Fruit fly (Drosophila melanogaster) whole organism, wandering third instar larva: ENCODE data around the gene CG33635.

ENCODE experiments used
- Abd-B ChIP-seq: fragments of >200 bp; optimal IDR thresholded peaks from 2 replicates; lab custom pipeline; 2017; ENCODE audit warnings: missing biosample characterization, missing genetic modification characterization
- Dfd ChIP-seq: fragments of >200 bp; optimal IDR thresholded peaks from 2 replicates; lab custom pipeline; 2017; ENCODE audit warnings: missing biosample characterization, missing genetic modification characterization
- GATAd ChIP-seq: sonication (Bioruptor generic); optimal IDR thresholded peaks from 2 replicates; lab custom pipeline; 2016; ENCODE audit warnings: missing biosample characterization, missing genetic modification characterization
- Jra ChIP-seq: sonication (Bioruptor generic); optimal IDR thresholded peaks from 2 replicates; lab custom pipeline; 2016; ENCODE audit warnings: missing biosample characterization, missing genetic modification characterization
- Mio ChIP-seq: sonication (Bioruptor generic); optimal IDR thresholded peaks from 2 replicates; lab custom pipeline; 2016; ENCODE audit warnings: missing biosample characterization, missing genetic modification characterization
- OdsH ChIP-seq: fragments of 200-800 bp; sonication (Bioruptor generic); optimal IDR thresholded peaks from 2 replicates; lab custom pipeline; 2016; ENCODE audit warnings: missing biosample characterization, mild to moderate bottlenecking, missing genetic modification characterization
- Rel ChIP-seq, 2 experiments: fragments of 200-800 bp; sonication (Bioruptor generic) in 1 of 2; optimal IDR thresholded peaks; 2 replicates in 1 of 2; 3 replicates in 1 of 2; lab custom pipeline; 2016 to 2019; ENCODE audit warnings: mild to moderate bottlenecking in 2 of 2, missing biosample characterization in 2 of 2, missing genetic modification characterization in 2 of 2, moderate library complexity in 1 of 2
- Sp1 ChIP-seq: fragments of 200-800 bp; sonication (Bioruptor generic); optimal IDR thresholded peaks from 3 replicates; lab custom pipeline; 2019; ENCODE audit warnings: missing biosample characterization, mild to moderate bottlenecking, missing genetic modification characterization, moderate library complexity
- fru ChIP-seq: fragments of 200-800 bp; sonication (Bioruptor generic); optimal IDR thresholded peaks from 3 replicates; lab custom pipeline; 2016; ENCODE audit warnings: missing biosample characterization, mild to moderate bottlenecking, missing genetic modification characterization
- h ChIP-seq: fragments of 200-800 bp; sonication (Bioruptor generic); optimal IDR thresholded peaks from 3 replicates; lab custom pipeline; 2016; ENCODE audit warnings: missing biosample characterization, mild to moderate bottlenecking, missing genetic modification characterization
- lola ChIP-seq: fragments of >200 bp; optimal IDR thresholded peaks from 2 replicates; lab custom pipeline; 2017; ENCODE audit warnings: missing biosample characterization, missing genetic modification characterization
- rgr ChIP-seq: fragments of 200-800 bp; sonication (Bioruptor generic); optimal IDR thresholded peaks from 3 replicates; lab custom pipeline; 2016; ENCODE audit warnings: missing biosample characterization, mild to moderate bottlenecking, missing genetic modification characterization
- sv ChIP-seq: fragments of 200-800 bp; sonication (Bioruptor generic); optimal IDR thresholded peaks from 3 replicates; lab custom pipeline; 2016; ENCODE audit warnings: missing biosample characterization, missing genetic modification characterization
- tai ChIP-seq: sonication (Bioruptor generic); optimal IDR thresholded peaks from 2 replicates; lab custom pipeline; 2016; ENCODE audit warnings: missing biosample characterization, missing genetic modification characterization

- no peak for TF ChIP-seq Jra (GFP tag; lab: Kevin White, UChicago)
- no peak for TF ChIP-seq Dfd (GFP tag; lab: Kevin White, UChicago)
- no peak for TF ChIP-seq Sp1
- no peak for TF ChIP-seq rgr (GFP tag; lab: Kevin White, UChicago)
- TF ChIP-seq Mio (GFP tag; lab: Kevin White, UChicago), result no peak
- TF ChIP-seq tai (GFP tag; lab: Kevin White, UChicago), result no peak
- no peak for TF ChIP-seq OdsH (GFP tag; lab: Kevin White, UChicago)
- no peak for TF ChIP-seq fru (GFP tag; lab: Kevin White, UChicago)
- no peak for TF ChIP-seq sv (GFP tag; lab: Kevin White, UChicago)
- TF ChIP-seq GATAd (GFP tag; lab: Kevin White, UChicago), result no peak
- TF ChIP-seq Rel (GFP tag; optimal IDR thresholded peaks at IDR 0.05; lab: Kevin White, UChicago), result no peak
- TF ChIP-seq Rel (tag; optimal IDR thresholded peaks at IDR 0.05; lab: Kevin White, UChicago), result no peak
- no peak for TF ChIP-seq Abd-B
- TF ChIP-seq lola, result no peak
- no peak for TF ChIP-seq h (GFP tag; lab: Kevin White, UChicago)
Measured at dm6 chr2L:153142-153541, 5.3 kb downstream of the CG33635 start, which contains the start of gene CG42399.
